Fruit fly (Drosophila melanogaster): ENCODE measurements around the gene CG14314.

The CG14314 gene

DNA sequence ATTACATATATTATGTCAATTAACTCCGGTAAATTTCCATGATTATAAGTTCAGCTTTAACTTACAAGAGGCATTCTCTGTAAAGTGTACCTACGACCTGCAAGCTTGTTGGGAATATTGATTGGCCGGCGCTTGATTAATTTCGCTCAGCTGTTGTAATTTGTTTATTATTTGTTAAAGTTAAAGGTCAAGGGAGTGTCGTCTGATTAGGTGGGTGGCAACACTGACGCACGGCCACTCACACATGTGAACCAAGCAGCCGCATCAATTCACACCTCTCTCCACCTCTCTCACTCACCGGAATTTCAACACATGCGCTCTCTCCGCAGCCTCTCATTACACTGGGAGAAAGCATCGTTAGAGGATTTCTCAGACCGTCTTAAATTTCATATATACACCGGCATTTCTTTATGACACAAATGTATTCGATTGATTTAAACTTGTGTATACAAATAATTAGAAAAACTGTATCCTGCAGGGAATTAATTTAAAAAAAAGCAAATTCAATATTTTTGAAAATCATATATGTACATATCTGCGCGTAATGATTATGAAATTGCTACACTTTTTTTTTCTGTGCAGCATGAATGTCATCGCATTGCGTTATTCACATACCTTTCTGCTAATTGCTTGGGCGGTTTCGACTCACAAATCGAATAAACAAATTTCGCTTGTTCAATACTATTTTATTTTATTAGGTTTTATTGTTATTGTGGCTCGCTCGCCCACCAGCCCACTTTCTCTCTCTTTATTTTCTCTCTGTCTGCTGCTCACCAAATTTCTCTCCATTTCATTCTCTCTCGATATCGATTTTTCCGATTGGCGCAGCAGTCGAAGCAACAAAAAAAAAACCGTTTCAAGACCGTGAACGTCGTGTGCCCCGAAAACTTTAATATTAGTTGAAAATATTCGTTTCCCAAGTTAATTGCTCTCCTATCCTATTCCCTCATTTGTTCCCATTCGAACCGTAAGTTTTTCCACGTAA, 43.7 kb upstream of the CG14314 start (continued):
- TF ChIP-seq lov (optimal IDR thresholded peaks at IDR 0.05) = no peak
- TF ChIP-seq lov (GFP tag; IDR thresholded peaks at IDR 0.05) = 0 out of 3 replicates have a peak, but pooled peaks have one; percentile 49
- no peak for TF ChIP-seq hbn (GFP tag; IDR thresholded peaks at IDR 0.05; ENCODE audit: partially characterized antibody)
- TF ChIP-seq Rx (GFP tag; IDR thresholded peaks at IDR 0.05) = peak; percentile 66
- TF ChIP-seq ftz-f1 (GFP tag; optimal IDR thresholded peaks at IDR 0.05) = peak; percentile 26
- TF ChIP-seq CG2120 (GFP tag; optimal IDR thresholded peaks at IDR 0.05) = peak; percentile 94
- peak; percentile 81 for TF ChIP-seq CG15514 (GFP tag; optimal IDR thresholded peaks at IDR 0.05)
- peak; percentile 89 for TF ChIP-seq gcm2 (GFP tag; optimal IDR thresholded peaks at IDR 0.05)
- TF ChIP-seq dan (GFP tag; IDR thresholded peaks at IDR 0.05) = peak; percentile 31; the same call in 1 of the 2 replicates
- TF ChIP-seq trem (tag; optimal IDR thresholded peaks at IDR 0.05) = peak; percentile 86
- TF ChIP-seq sr (GFP tag; IDR thresholded peaks at IDR 0.05) = no peak
- peak; percentile 88 for TF ChIP-seq kay (GFP tag; optimal IDR thresholded peaks at IDR 0.05)
- TF ChIP-seq sob (GFP tag; IDR thresholded peaks at IDR 0.05) = peak; percentile 90
- TF ChIP-seq HmgD (GFP tag; optimal IDR thresholded peaks at IDR 0.05) = peak; percentile 79
- TF ChIP-seq CG4404 (GFP tag; IDR thresholded peaks at IDR 0.05) = peak; percentile 84
- peak; percentile 87 for TF ChIP-seq CG14441 (GFP tag; IDR thresholded peaks at IDR 0.05)
- no peak for TF ChIP-seq CG34224 (GFP tag; IDR thresholded peaks at IDR 0.05; ENCODE audit: partially characterized antibody)
- peak in 1 of 3 experiments; percentile 85 for TF ChIP-seq Stat92E (GFP tag; optimal IDR thresholded peaks at IDR 0.05)
- TF ChIP-seq CG3995 (GFP tag; optimal IDR thresholded peaks at IDR 0.05) = peak; percentile 66
- TF ChIP-seq CG9437 (GFP tag; optimal IDR thresholded peaks at IDR 0.05) = peak; percentile 92
- TF ChIP-seq Sox102F (GFP tag; optimal IDR thresholded peaks at IDR 0.05) = peak; percentile 96
- TF ChIP-seq en (GFP tag; optimal IDR thresholded peaks at IDR 0.05) = peak; percentile 82
- no peak for TF ChIP-seq br (optimal IDR thresholded peaks at IDR 0.05)
- peak; percentile 81 for TF ChIP-seq CG13123 (GFP tag; optimal IDR thresholded peaks at IDR 0.05)
- peak; percentile 66 for TF ChIP-seq danr (GFP tag; IDR thresholded peaks at IDR 0.05)
- peak; percentile 78 for TF ChIP-seq CG10959 (GFP tag; IDR thresholded peaks at IDR 0.05)
- TF ChIP-seq CG13287 (GFP tag; IDR thresholded peaks at IDR 0.05; ENCODE audit: partially characterized antibody) = no peak
- TF ChIP-seq tap (tag; optimal IDR thresholded peaks at IDR 0.05) = peak; percentile 86
- TF ChIP-seq CG7271 (tag; optimal IDR thresholded peaks at IDR 0.05) = peak; percentile 43
- TF ChIP-seq slbo (GFP tag; IDR thresholded peaks at IDR 0.05) = peak; percentile 87
- peak; percentile 83 for TF ChIP-seq ERR (GFP tag; optimal IDR thresholded peaks at IDR 0.05)
- TF ChIP-seq pb (GFP tag; optimal IDR thresholded peaks at IDR 0.05) = peak; percentile 64
- TF ChIP-seq CG4707 (GFP tag; optimal IDR thresholded peaks at IDR 0.05) = peak; percentile 85
- peak; percentile 89 for TF ChIP-seq jing (GFP tag; optimal IDR thresholded peaks at IDR 0.05)
- TF ChIP-seq her (GFP tag; optimal IDR thresholded peaks at IDR 0.05) = peak; percentile 81
- TF ChIP-seq nerfin-1 (tag; optimal IDR thresholded peaks at IDR 0.05) = peak; percentile 93
- TF ChIP-seq Oaz (GFP tag; IDR thresholded peaks at IDR 0.05) = peak; percentile 77
- peak; percentile 94 for TF ChIP-seq chn (GFP tag; optimal IDR thresholded peaks at IDR 0.05)
- TF ChIP-seq CG8388 (GFP tag; optimal IDR thresholded peaks at IDR 0.05) = peak; percentile 92
- TF ChIP-seq repo (GFP tag; optimal IDR thresholded peaks at IDR 0.05) = peak; percentile 80
- peak; percentile 91 for TF ChIP-seq CG6254 (GFP tag; optimal IDR thresholded peaks at IDR 0.05)
- TF ChIP-seq CG1602 (GFP tag; optimal IDR thresholded peaks at IDR 0.05) = peak; percentile 93
- TF ChIP-seq CG10209 (GFP tag; optimal IDR thresholded peaks at IDR 0.05) = peak; percentile 93
- TF ChIP-seq CG18476 (GFP tag; optimal IDR thresholded peaks at IDR 0.05) = peak; percentile 93
- peak; percentile 88 for TF ChIP-seq CG3407 (GFP tag; optimal IDR thresholded peaks at IDR 0.05)
- peak; percentile 86 for TF ChIP-seq CG11093 (GFP tag; IDR thresholded peaks at IDR 0.05)
- no peak for TF ChIP-seq inv (GFP tag; IDR thresholded peaks at IDR 0.05; ENCODE audit: partially characterized antibody)
- no peak; the same call in 1 of the 2 replicates for TF ChIP-seq bowl (GFP tag; IDR thresholded peaks at IDR 0.05)
- TF ChIP-seq Dad (GFP tag; optimal IDR thresholded peaks at IDR 0.05) = peak; percentile 69

Data from whole organism, embryonic.